Worm (Caenorhabditis elegans) whole organism, early embryonic: Measurements from ENCODE around the gene sod-4.

ENCODE experiments used
- B0310.2 ChIP-seq: sonication (generic microtip); optimal IDR thresholded peaks from 2 replicates; lab custom pipeline; 2016; ENCODE audit warnings: mild to moderate bottlenecking, missing genetic modification characterization, missing compliant biosample characterization
- F13C5.2 ChIP-seq: sonication (generic microtip); optimal IDR thresholded peaks from 2 replicates; lab custom pipeline; 2017; ENCODE audit warnings: mild to moderate bottlenecking, missing genetic modification characterization, inconsistent platforms, missing compliant biosample characterization
- aly-1 ChIP-seq: sonication (generic microtip); optimal IDR thresholded peaks from 2 replicates; lab custom pipeline; 2016; ENCODE audit warnings: missing genetic modification characterization, missing compliant biosample characterization
- ama-1 ChIP-seq: fragments of 150-350 bp; optimal IDR thresholded peaks from 2 replicates; lab custom pipeline; 2014
- ceh-13 ChIP-seq: fragments of 200-800 bp; sonication (Bioruptor generic); optimal IDR thresholded peaks from 2 replicates; lab custom pipeline; 2018; ENCODE audit warnings: mild to moderate bottlenecking, missing genetic modification characterization, missing compliant biosample characterization
- ceh-36 ChIP-seq: sonication (generic microtip); optimal IDR thresholded peaks from 2 replicates; lab custom pipeline; 2016; ENCODE audit warnings: missing genetic modification characterization, inconsistent platforms, missing compliant biosample characterization
- ets-7 ChIP-seq: sonication (generic microtip); optimal IDR thresholded peaks from 2 replicates; lab custom pipeline; 2016; ENCODE audit warnings: missing genotype, missing genetic modification characterization, missing compliant biosample characterization
- flt-1 ChIP-seq: fragments of 200-800 bp; sonication (Bioruptor generic); IDR thresholded peaks from 2 replicates; pipeline ENCODE4 v1.3.6; 2022; ENCODE audit warnings: missing genetic modification characterization, missing compliant biosample characterization
- hmbx-1 ChIP-seq: sonication (generic microtip); optimal IDR thresholded peaks from 2 replicates; lab custom pipeline; 2016; ENCODE audit warnings: mild to moderate bottlenecking, missing genetic modification characterization, missing compliant biosample characterization
- hmg-4 ChIP-seq: fragments of 200-800 bp; sonication (Bioruptor generic); optimal IDR thresholded peaks from 2 replicates; lab custom pipeline; 2018; ENCODE audit warnings: mild to moderate bottlenecking, missing genetic modification characterization, missing compliant biosample characterization
- hnd-1 ChIP-seq: sonication (generic microtip); optimal IDR thresholded peaks from 2 replicates; lab custom pipeline; 2016; ENCODE audit warnings: missing genetic modification characterization, missing compliant biosample characterization
- pes-1 ChIP-seq: fragments of 200-800 bp; sonication (Bioruptor generic); IDR thresholded peaks from 2 replicates; pipeline ENCODE4 v1.3.6; 2022; ENCODE audit warnings: missing genetic modification reagents, missing genetic modification characterization, missing compliant biosample characterization
- scrt-1 ChIP-seq: fragments of 200-800 bp; sonication (Bioruptor generic); IDR thresholded peaks from 2 replicates; pipeline ENCODE4 v1.3.6; 2022; ENCODE audit warnings: missing genetic modification characterization, missing compliant biosample characterization
- sea-1 ChIP-seq: fragments of 200-800 bp; sonication (Bioruptor generic); conservative IDR thresholded peaks from 2 replicates; pipeline ENCODE4 v1.3.6; 2022; ENCODE audit warnings: missing genetic modification characterization, missing compliant biosample characterization
- tbx-11 ChIP-seq: fragments of 200-800 bp; sonication (Bioruptor generic); IDR thresholded peaks from 2 replicates; pipeline ENCODE4 v1.3.6; 2022; ENCODE audit warnings: missing genetic modification characterization, missing compliant biosample characterization
- tbx-37 ChIP-seq: fragments of 200-800 bp; sonication (Bioruptor generic); conservative IDR thresholded peaks from 2 replicates; pipeline ENCODE4 v1.3.6; 2022; ENCODE audit warnings: missing genetic modification reagents, missing genetic modification characterization, missing compliant biosample characterization
- tra-4 ChIP-seq: sonication (generic microtip); optimal IDR thresholded peaks from 2 replicates; lab custom pipeline; 2017; ENCODE audit warnings: missing genetic modification characterization, missing compliant biosample characterization

Gene sod-4

DNA sequence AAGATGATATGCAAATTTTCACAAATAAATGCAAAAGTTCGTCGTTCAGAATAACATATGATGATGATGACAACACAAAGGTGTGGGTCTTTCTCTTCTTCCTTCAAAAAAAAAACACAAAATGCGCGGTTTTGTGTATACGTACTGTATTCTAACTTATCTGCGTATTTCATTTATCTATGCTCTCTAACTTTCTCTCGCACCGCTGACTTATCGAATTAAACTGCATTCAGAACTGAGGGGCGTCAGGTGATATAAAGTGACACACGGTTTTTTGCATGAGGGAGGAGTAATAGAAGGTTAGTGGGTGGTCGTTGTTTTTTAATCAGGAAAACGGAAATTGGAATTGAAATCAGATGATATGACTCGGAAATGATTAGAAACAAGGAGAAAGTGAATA is at the start of gene sod-4:
Gene sod-4, minus strand, starts transcription at position 109 of the 400 bp plus-strand sequence.
- TF ChIP-seq tbx-11 (GFP tag; lab: Robert Waterston, UW) (no peak), tra-4 (tag; lab: Kevin White, UChicago) (no peak), flt-1 (GFP tag; lab: Robert Waterston, UW) (no peak), F13C5.2 (tag; lab: Kevin White, UChicago) (no peak), ama-1 (lab: Kevin White, UChicago) (no peak), ceh-13 (GFP tag; lab: Kevin White, UChicago) (no peak), hnd-1 (tag; lab: Kevin White, UChicago) (no peak), tbx-37 (GFP tag; lab: Robert Waterston, UW) (no peak), ceh-36 (tag; lab: Kevin White, UChicago) (no peak), aly-1 (tag; lab: Kevin White, UChicago) (no peak), pes-1 (no peak), hmbx-1 (tag; lab: Kevin White, UChicago) (no peak)

DNA sequence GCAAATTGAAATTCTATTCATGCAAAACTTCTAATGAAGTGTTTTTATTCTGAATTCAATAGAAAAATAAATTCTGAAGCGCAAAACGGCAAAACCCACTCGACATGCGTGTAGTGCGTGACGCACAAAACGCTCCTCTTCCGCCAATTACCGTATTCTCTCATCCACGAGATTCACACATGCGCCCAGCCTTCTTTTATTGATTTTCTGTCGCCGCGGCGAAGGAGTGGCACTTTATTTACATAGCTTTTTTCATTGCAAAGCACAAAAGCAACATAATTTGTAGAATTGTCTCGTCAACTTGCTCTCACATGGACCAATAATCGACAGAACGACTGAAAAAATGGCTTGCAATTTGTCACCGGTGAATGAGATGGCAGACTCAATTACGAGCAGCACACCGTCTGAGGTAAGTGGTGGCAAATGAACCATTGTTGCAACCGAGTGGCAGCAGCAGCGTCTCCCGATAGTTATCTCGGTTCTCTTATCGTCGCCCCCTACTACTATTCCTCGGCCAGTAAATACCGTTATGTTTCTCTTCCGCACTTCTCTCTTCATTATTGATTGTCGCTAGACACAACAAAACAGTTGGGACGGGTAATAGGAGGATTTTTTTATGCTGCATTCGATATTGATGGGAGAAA is 46.0 kb upstream of the sod-4 start, which contains the start of gene unc-16:
Gene unc-16, plus strand, starts transcription at position 243 of the 644 bp plus-strand sequence.
- TF ChIP-seq sea-1 (GFP tag; lab: Robert Waterston, UW): no peak
- TF ChIP-seq F13C5.2 (tag; lab: Kevin White, UChicago): peak; percentile 72
- no peak for TF ChIP-seq ets-7 (tag; lab: Kevin White, UChicago)
- no peak for TF ChIP-seq ceh-13 (GFP tag; lab: Kevin White, UChicago)
- no peak for TF ChIP-seq tra-4 (tag; lab: Kevin White, UChicago)
- no peak for TF ChIP-seq scrt-1
- TF ChIP-seq flt-1 (GFP tag; lab: Robert Waterston, UW): no peak
- TF ChIP-seq hmg-4 (GFP tag; lab: Kevin White, UChicago): peak; percentile 19
- no peak for TF ChIP-seq aly-1 (tag; lab: Kevin White, UChicago)
- no peak for TF ChIP-seq hmbx-1 (tag; lab: Kevin White, UChicago)
- 0 out of 2 replicates have a peak, but pooled peaks have one; percentile 17 for TF ChIP-seq pes-1

DNA sequence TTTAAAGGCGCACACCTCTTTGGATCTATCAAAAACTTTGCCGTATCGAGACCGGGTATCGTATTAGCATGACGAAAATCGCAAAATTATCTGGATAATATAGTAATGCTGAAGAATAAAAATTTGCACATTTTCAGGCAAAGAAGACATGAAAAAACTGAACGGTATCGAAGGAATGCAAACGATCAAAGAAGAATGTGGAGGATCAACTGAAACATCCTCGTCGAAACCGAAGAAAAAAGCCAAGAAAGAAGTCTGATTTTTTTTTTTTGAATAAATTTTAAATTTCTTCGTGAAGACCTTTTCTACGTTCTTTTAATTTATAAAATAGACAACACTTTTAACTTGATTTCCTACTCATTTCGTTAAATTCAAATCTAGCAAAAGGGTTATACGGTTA is 44.6 kb upstream of the sod-4 start, which contains the start of gene ZK1098.12:
Gene ZK1098.12, plus strand, starts transcription at position 301 of the 400 bp plus-strand sequence.
- no peak for TF ChIP-seq aly-1 (tag; lab: Kevin White, UChicago)
- no peak for TF ChIP-seq B0310.2 (tag; lab: Kevin White, UChicago)
- no peak for TF ChIP-seq ceh-13 (GFP tag; lab: Kevin White, UChicago)
- no peak for TF ChIP-seq hmbx-1 (tag; lab: Kevin White, UChicago)
- no peak for TF ChIP-seq ets-7 (tag; lab: Kevin White, UChicago)
- TF ChIP-seq scrt-1: no peak
- no peak for TF ChIP-seq ama-1 (lab: Kevin White, UChicago)
- no peak for TF ChIP-seq hmg-4 (GFP tag; lab: Kevin White, UChicago)
- TF ChIP-seq flt-1 (GFP tag; lab: Robert Waterston, UW): no peak
- TF ChIP-seq ceh-36 (tag; lab: Kevin White, UChicago): no peak
- TF ChIP-seq tra-4 (tag; lab: Kevin White, UChicago): no peak
- TF ChIP-seq F13C5.2 (tag; lab: Kevin White, UChicago): no peak
- TF ChIP-seq tbx-37 (GFP tag; lab: Robert Waterston, UW): no peak

DNA sequence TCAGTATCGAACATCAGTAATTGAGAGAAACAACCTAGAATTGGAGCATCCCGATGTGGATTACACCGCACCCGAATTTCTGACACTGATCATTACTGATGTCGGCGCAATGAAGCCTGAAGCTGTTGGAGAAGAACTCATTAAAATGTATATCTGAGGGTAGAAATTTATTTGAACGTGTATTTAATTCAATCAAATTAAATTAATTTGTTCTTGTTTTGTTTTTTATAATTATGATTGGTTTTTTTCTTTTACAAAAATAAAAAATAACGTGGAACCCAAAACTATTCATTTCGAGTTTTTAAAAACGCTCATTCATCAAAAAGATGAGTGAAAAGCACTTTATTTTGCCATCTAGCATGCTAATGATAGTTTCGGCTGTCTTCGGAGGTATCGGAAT is 44.0 kb upstream of the sod-4 start, which contains the start of gene ZK1098.9:
Gene ZK1098.9, plus strand, starts transcription at position 301 of the 400 bp plus-strand sequence.
- TF ChIP-seq tbx-11 (GFP tag; lab: Robert Waterston, UW) (no peak), hnd-1 (tag; lab: Kevin White, UChicago) (no peak), B0310.2 (tag; lab: Kevin White, UChicago) (no peak), ets-7 (tag; lab: Kevin White, UChicago) (no peak), tra-4 (tag; lab: Kevin White, UChicago) (no peak), F13C5.2 (tag; lab: Kevin White, UChicago) (no peak)

DNA sequence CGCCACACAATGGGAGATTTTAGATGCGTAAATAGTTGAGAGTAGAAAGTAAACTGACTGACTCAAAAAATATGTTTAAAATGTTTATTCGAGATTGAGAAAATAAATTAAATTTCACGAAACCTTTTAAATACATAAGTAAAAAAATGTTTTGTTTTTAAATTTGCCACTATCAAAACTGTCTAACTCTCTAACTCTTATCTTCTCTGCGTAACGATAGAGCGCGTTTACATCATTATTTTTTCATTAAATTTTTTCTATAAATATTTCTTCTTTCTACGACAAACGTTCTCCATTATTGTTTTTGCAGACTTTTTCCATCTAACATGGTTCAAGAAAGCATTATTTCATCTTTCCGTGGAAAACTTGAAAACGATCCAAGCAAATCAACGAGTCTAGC is 42.6 kb upstream of the sod-4 start, which contains the start of gene eif-2Balpha:
Gene eif-2Balpha, plus strand, starts transcription at position 304 of the 400 bp plus-strand sequence.
- no peak for TF ChIP-seq pes-1
- TF ChIP-seq hmg-4 (GFP tag; lab: Kevin White, UChicago): no peak
- TF ChIP-seq F13C5.2 (tag; lab: Kevin White, UChicago): no peak
- TF ChIP-seq tbx-37 (GFP tag; lab: Robert Waterston, UW): no peak
- no peak for TF ChIP-seq ceh-13 (GFP tag; lab: Kevin White, UChicago)
- TF ChIP-seq tra-4 (tag; lab: Kevin White, UChicago): no peak
- no peak for TF ChIP-seq hnd-1 (tag; lab: Kevin White, UChicago)
- TF ChIP-seq tbx-11 (GFP tag; lab: Robert Waterston, UW): no peak
- no peak for TF ChIP-seq ama-1 (lab: Kevin White, UChicago)
- TF ChIP-seq hmbx-1 (tag; lab: Kevin White, UChicago): no peak
- TF ChIP-seq flt-1 (GFP tag; lab: Robert Waterston, UW): no peak
- no peak for TF ChIP-seq sea-1 (GFP tag; lab: Robert Waterston, UW)
- TF ChIP-seq B0310.2 (tag; lab: Kevin White, UChicago): no peak
- no peak for TF ChIP-seq scrt-1
- no peak for TF ChIP-seq aly-1 (tag; lab: Kevin White, UChicago)
- no peak for TF ChIP-seq ceh-36 (tag; lab: Kevin White, UChicago)
- TF ChIP-seq ets-7 (tag; lab: Kevin White, UChicago): no peak

DNA sequence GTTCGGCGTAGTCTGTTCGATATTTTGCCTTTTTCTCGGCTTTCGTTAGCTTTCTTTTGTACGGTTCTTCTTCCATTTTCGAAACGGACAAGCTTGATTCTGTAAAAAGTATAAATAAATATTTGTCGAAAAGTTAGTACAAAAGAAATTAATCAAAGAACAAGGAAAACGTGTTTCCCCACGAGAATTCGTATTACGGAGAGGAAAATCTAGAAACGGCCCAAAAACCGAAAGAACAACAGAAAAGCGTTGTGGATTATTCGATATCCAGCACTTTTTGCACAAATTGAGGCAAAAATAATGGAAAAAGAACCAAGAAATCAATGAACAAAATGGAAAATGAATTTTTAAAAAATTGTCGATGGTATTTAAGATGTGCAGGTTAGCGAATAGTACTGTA is 42.1 kb upstream of the sod-4 start, which contains the start of gene mut-7:
Gene mut-7, minus strand, starts transcription at position 101 of the 400 bp plus-strand sequence.
- TF ChIP-seq pes-1: no peak
- TF ChIP-seq tra-4 (tag; lab: Kevin White, UChicago): no peak
- no peak for TF ChIP-seq scrt-1

DNA sequence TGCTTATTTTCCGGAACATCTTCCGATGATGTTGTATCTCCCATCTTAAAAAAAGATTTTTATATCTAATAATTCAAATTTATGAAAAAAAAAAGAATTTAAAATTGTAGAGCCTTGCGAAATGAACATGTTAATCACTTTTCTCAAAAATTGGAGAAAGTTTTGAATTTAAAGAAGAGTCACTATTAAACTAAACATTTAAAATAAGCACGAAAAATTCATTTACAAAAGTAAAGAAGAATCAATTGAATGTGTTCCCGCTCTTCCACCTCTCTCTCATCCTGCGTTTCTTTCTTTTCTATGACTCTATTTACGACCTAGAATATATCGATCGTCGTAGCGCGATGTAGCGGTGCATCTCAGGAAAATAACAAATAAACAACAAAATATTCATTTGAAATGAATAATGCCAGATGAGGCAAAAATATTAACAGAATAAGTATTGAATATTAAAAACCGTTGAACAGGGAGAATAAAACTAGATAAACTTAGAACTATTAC is 38.5 kb upstream of the sod-4 start, which contains the start of gene ZK1098.3:
Gene ZK1098.3, minus strand, starts transcription at position 51 of the 501 bp plus-strand sequence.
- TF ChIP-seq tra-4 (tag; lab: Kevin White, UChicago) (no peak), hmbx-1 (tag; lab: Kevin White, UChicago) (no peak), ets-7 (tag; lab: Kevin White, UChicago) (no peak), F13C5.2 (tag; lab: Kevin White, UChicago) (no peak), hmg-4 (GFP tag; lab: Kevin White, UChicago) (no peak), sea-1 (GFP tag; lab: Robert Waterston, UW) (no peak), tbx-11 (GFP tag; lab: Robert Waterston, UW) (no peak)
